Fruit fly (Drosophila melanogaster): Measurements from ENCODE around the gene CG17754.
A peak's percentile ranks its signal among the peaks of the same experiment; 100 is the strongest.

CG17754 gene

DNA sequence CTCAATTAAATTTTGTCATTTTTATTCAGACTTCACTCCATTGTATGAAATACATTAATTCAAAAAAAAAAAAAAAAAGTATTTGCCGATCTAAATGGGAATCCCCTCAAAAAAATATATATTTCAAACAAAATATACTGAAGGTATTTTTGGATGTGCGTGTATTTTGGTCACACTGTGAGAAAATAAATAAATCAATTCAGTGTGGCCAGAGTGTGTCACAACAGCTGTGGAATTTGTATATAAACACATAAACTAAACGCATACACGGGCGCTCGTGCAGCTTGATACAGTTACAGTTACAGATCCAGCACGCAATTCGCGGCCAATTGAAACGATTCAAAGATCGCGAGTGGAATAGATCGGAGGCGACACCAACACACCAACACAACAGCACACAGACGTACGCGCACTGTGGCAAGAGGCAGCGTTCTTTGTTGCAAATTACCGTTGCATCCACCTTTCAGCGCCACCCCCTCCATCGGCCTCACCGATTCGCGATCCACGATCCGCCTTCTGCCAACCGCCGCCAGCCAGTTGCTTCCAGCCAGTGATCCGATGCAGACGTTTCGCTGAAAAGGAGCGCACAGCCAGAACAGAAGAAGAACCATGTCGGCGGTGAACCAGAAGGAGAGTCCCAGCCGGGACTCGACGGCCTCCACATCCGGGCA is at the start of gene CG17754:
Gene CG17754, plus strand, starts transcription at position 260 of the 671 bp plus-strand sequence.
- TF ChIP-seq CG16779 (tag; optimal IDR thresholded peaks at IDR 0.05) = no peak
- TF ChIP-seq net (GFP tag; optimal IDR thresholded peaks at IDR 0.05) = peak; percentile 14
- no peak for TF ChIP-seq Blimp-1 (GFP tag; optimal IDR thresholded peaks at IDR 0.05)
- no peak for TF ChIP-seq spab (GFP tag; optimal IDR thresholded peaks at IDR 0.05)
- no peak for TF ChIP-seq salr (GFP tag; optimal IDR thresholded peaks at IDR 0.05)
- TF ChIP-seq CG6808 (GFP tag; optimal IDR thresholded peaks at IDR 0.05) = no peak
- no peak for TF ChIP-seq CG6792 (GFP tag; optimal IDR thresholded peaks at IDR 0.05)
- no peak for TF ChIP-seq pdm3 (GFP tag; optimal IDR thresholded peaks at IDR 0.05)
- TF ChIP-seq Ets96B (tag; optimal IDR thresholded peaks at IDR 0.05) = no peak
- peak; percentile 78 for TF ChIP-seq fkh (GFP tag; optimal IDR thresholded peaks at IDR 0.05)
- TF ChIP-seq CG10631 (GFP tag; optimal IDR thresholded peaks at IDR 0.05) = no peak
- no peak for TF ChIP-seq Hr4 (GFP tag; optimal IDR thresholded peaks at IDR 0.05)
- peak; percentile 26 for TF ChIP-seq CG9139 (GFP tag; optimal IDR thresholded peaks at IDR 0.05)
- no peak for TF ChIP-seq Ets21C (GFP tag; optimal IDR thresholded peaks at IDR 0.05)
- peak; percentile 57; the same call in 2 of the 3 replicates for TF ChIP-seq eg (GFP tag; IDR thresholded peaks at IDR 0.05)
- TF ChIP-seq CG15336 (GFP tag; IDR thresholded peaks at IDR 0.05) = peak; percentile 37; the same call in 1 of the 2 replicates
- TF ChIP-seq Eip75B (GFP tag; optimal IDR thresholded peaks at IDR 0.05) = no peak
- TF ChIP-seq CG10669 (GFP tag; optimal IDR thresholded peaks at IDR 0.05) = no peak
- TF ChIP-seq achi (GFP tag; optimal IDR thresholded peaks at IDR 0.05) = peak; percentile 6
- TF ChIP-seq Eip78C (GFP tag) = no peak
- no peak for TF ChIP-seq acj6 (GFP tag; optimal IDR thresholded peaks at IDR 0.05)
- TF ChIP-seq cyc (GFP tag; optimal IDR thresholded peaks at IDR 0.05) = no peak
- no peak for TF ChIP-seq CG32006 (GFP tag; optimal IDR thresholded peaks at IDR 0.05)
- peak; percentile 56 for TF ChIP-seq CG3919 (GFP tag; optimal IDR thresholded peaks at IDR 0.05)
- TF ChIP-seq Hr38 (GFP tag; optimal IDR thresholded peaks at IDR 0.05) = no peak
- TF ChIP-seq CG6854 (GFP tag; optimal IDR thresholded peaks at IDR 0.05) = peak; percentile 43
- no peak for TF ChIP-seq CG6276 (GFP tag; optimal IDR thresholded peaks at IDR 0.05)
- TF ChIP-seq CG1621 (tag; optimal IDR thresholded peaks at IDR 0.05) = no peak
- TF ChIP-seq CG7368 (GFP tag; optimal IDR thresholded peaks at IDR 0.05) = no peak
- no peak for TF ChIP-seq CG34406 (GFP tag; optimal IDR thresholded peaks at IDR 0.05)
- no peak for TF ChIP-seq CG3032 (tag; optimal IDR thresholded peaks at IDR 0.05)
- TF ChIP-seq Sox14 (GFP tag; optimal IDR thresholded peaks at IDR 0.05) = peak; percentile 54
- TF ChIP-seq OdsH (GFP tag; optimal IDR thresholded peaks at IDR 0.05) = no peak
- no peak for TF ChIP-seq fd59A (GFP tag; optimal IDR thresholded peaks at IDR 0.05)
- TF ChIP-seq fd85E (GFP tag; optimal IDR thresholded peaks at IDR 0.05) = no peak
- no peak for TF ChIP-seq CG4318 (GFP tag; optimal IDR thresholded peaks at IDR 0.05)
- no peak for TF ChIP-seq CG8632 (GFP tag; optimal IDR thresholded peaks at IDR 0.05)
- TF ChIP-seq esn (GFP tag; optimal IDR thresholded peaks at IDR 0.05) = peak; percentile 5
- peak; percentile 38 for TF ChIP-seq Met (GFP tag; optimal IDR thresholded peaks at IDR 0.05)
- TF ChIP-seq Sox15 (GFP tag; optimal IDR thresholded peaks at IDR 0.05) = no peak
- TF ChIP-seq Hr39 (GFP tag; optimal IDR thresholded peaks at IDR 0.05) = no peak
- peak; percentile 87 for TF ChIP-seq dsx (GFP tag; optimal IDR thresholded peaks at IDR 0.05; ENCODE audit: poor library complexity, severe bottlenecking)
- TF ChIP-seq Lpt (GFP tag; optimal IDR thresholded peaks at IDR 0.05) = no peak
- peak; percentile 20 for TF ChIP-seq topi (GFP tag; optimal IDR thresholded peaks at IDR 0.05)
- no peak for TF ChIP-seq CG31627 (GFP tag; optimal IDR thresholded peaks at IDR 0.05)
- peak; percentile 49 for TF ChIP-seq svp (GFP tag)
- no peak for TF ChIP-seq Gug (GFP tag; IDR thresholded peaks at IDR 0.05)
- no peak for TF ChIP-seq CG11762 (GFP tag; optimal IDR thresholded peaks at IDR 0.05; ENCODE audit: insufficient read depth)
- TF ChIP-seq dac (GFP tag; optimal IDR thresholded peaks at IDR 0.05) = no peak
- peak; percentile 31 for TF ChIP-seq lz (GFP tag; optimal IDR thresholded peaks at IDR 0.05)
- TF ChIP-seq CG8119 (GFP tag; IDR thresholded peaks at IDR 0.05) = no peak
- no peak for TF ChIP-seq CG11294 (GFP tag; IDR thresholded peaks at IDR 0.05)
